Fruit fly (Drosophila melanogaster) whole organism, prepupa: ENCODE data around the gene AstCC.

Source experiments
- Blimp-1 ChIP-seq: fragments of 200-800 bp; sonication (Bioruptor generic); optimal IDR thresholded peaks from 3 replicates; lab custom pipeline; 2017; ENCODE audit warnings: missing biosample characterization, missing genetic modification characterization, mild to moderate bottlenecking, moderate library complexity, missing genetic modification reagents
- CG10631 ChIP-seq: fragments of 200-800 bp; sonication (Bioruptor generic); optimal IDR thresholded peaks from 2 replicates; lab custom pipeline; 2016; ENCODE audit warnings: missing biosample characterization, missing genetic modification characterization
- CG10669 ChIP-seq: fragments of 200-800 bp; sonication (Bioruptor generic); optimal IDR thresholded peaks from 3 replicates; lab custom pipeline; 2018; ENCODE audit warnings: missing biosample characterization, mild to moderate bottlenecking, missing genetic modification characterization, moderate library complexity
- CG11294 ChIP-seq: fragments of 200-800 bp; sonication (Bioruptor generic); IDR thresholded peaks from 2 replicates; pipeline ENCODE4 v1.3.6; 2022; ENCODE audit warnings: missing biosample characterization, missing genetic modification characterization
- CG11902 ChIP-seq: fragments of 200-800 bp; sonication (Bioruptor generic); optimal IDR thresholded peaks from 3 replicates; lab custom pipeline; 2016; ENCODE audit warnings: missing biosample characterization, missing genetic modification characterization
- CG15336 ChIP-seq: fragments of 200-800 bp; sonication (Bioruptor generic); IDR thresholded peaks from 2 replicates; pipeline ENCODE4 v1.3.6; 2022; ENCODE audit warnings: missing biosample characterization, missing genetic modification characterization
- CG1621 ChIP-seq: fragments of 200-800 bp; sonication (Bioruptor generic); optimal IDR thresholded peaks from 3 replicates; lab custom pipeline; 2018; ENCODE audit warnings: missing biosample characterization, mild to moderate bottlenecking, missing genetic modification characterization
- CG16779 ChIP-seq: fragments of 200-800 bp; sonication (Bioruptor generic); optimal IDR thresholded peaks from 3 replicates; lab custom pipeline; 2017; ENCODE audit warnings: missing biosample characterization, mild to moderate bottlenecking, missing genetic modification characterization
- CG3032 ChIP-seq: fragments of 200-800 bp; optimal IDR thresholded peaks from 2 replicates; lab custom pipeline; 2019; ENCODE audit warnings: missing biosample characterization, mild to moderate bottlenecking, missing genetic modification characterization, moderate library complexity
- CG31627 ChIP-seq: fragments of 200-800 bp; sonication (Bioruptor generic); optimal IDR thresholded peaks from 3 replicates; lab custom pipeline; 2016; ENCODE audit warnings: missing biosample characterization, missing genetic modification characterization
- CG32006 ChIP-seq: fragments of 200-800 bp; sonication (Bioruptor generic); optimal IDR thresholded peaks from 3 replicates; lab custom pipeline; 2017; ENCODE audit warnings: missing biosample characterization, mild to moderate bottlenecking, missing genetic modification characterization
- CG34406 ChIP-seq: fragments of 200-800 bp; sonication (Bioruptor generic); optimal IDR thresholded peaks from 3 replicates; lab custom pipeline; 2016; ENCODE audit warnings: missing biosample characterization, missing genetic modification characterization
- CG4318 ChIP-seq: fragments of 200-800 bp; sonication (Bioruptor generic); optimal IDR thresholded peaks from 3 replicates; lab custom pipeline; 2017; ENCODE audit warnings: missing biosample characterization, mild to moderate bottlenecking, missing genetic modification characterization
- CG6276 ChIP-seq: fragments of 200-800 bp; sonication (Bioruptor generic); optimal IDR thresholded peaks from 2 replicates; lab custom pipeline; 2017; ENCODE audit warnings: missing biosample characterization, mild to moderate bottlenecking, missing genetic modification characterization
- CG6808 ChIP-seq: fragments of 200-800 bp; sonication (Bioruptor generic); optimal IDR thresholded peaks from 3 replicates; lab custom pipeline; 2017; ENCODE audit warnings: missing biosample characterization, missing genetic modification characterization, mild to moderate bottlenecking, moderate library complexity, missing genetic modification reagents
- CG8119 ChIP-seq: fragments of 200-800 bp; sonication (Bioruptor generic); IDR thresholded peaks from 3 replicates; pipeline ENCODE4 v1.3.6; 2022; ENCODE audit warnings: missing biosample characterization, missing genetic modification characterization
- CG8319 ChIP-seq: fragments of 200-800 bp; sonication (Bioruptor generic); optimal IDR thresholded peaks from 3 replicates; lab custom pipeline; 2016; ENCODE audit warnings: missing biosample characterization, missing genetic modification characterization
- Eip75B ChIP-seq: fragments of 200-800 bp; sonication (Bioruptor generic); optimal IDR thresholded peaks from 3 replicates; lab custom pipeline; 2016; ENCODE audit warnings: missing biosample characterization, missing genetic modification characterization
- Eip78C ChIP-seq: fragments of 200-800 bp; sonication (Bioruptor generic); peaks from one replicate; lab custom pipeline; 2016; ENCODE audit warnings: missing biosample characterization, missing genetic modification characterization
- Eip93F ChIP-seq: fragments of 200-800 bp; sonication (Bioruptor generic); optimal IDR thresholded peaks from 2 replicates; lab custom pipeline; 2016; ENCODE audit warnings: missing biosample characterization, mild to moderate bottlenecking, missing genetic modification characterization
- Ets21C ChIP-seq: fragments of 200-800 bp; sonication (Bioruptor generic); optimal IDR thresholded peaks from 3 replicates; lab custom pipeline; 2016; ENCODE audit warnings: missing biosample characterization, missing genetic modification characterization
- Hr39 ChIP-seq: fragments of 200-800 bp; sonication (Bioruptor generic); optimal IDR thresholded peaks from 2 replicates; lab custom pipeline; 2016; ENCODE audit warnings: missing biosample characterization, missing genetic modification characterization
- Hr4 ChIP-seq: fragments of 200-800 bp; sonication (Bioruptor generic); optimal IDR thresholded peaks from 3 replicates; lab custom pipeline; 2016; ENCODE audit warnings: missing biosample characterization, missing genetic modification characterization
- OdsH ChIP-seq: fragments of 200-800 bp; sonication (Bioruptor generic); optimal IDR thresholded peaks from 3 replicates; lab custom pipeline; 2016; ENCODE audit warnings: missing biosample characterization, missing genetic modification characterization
- Sox14 ChIP-seq: fragments of 200-800 bp; sonication (Bioruptor generic); optimal IDR thresholded peaks from 3 replicates; lab custom pipeline; 2016; ENCODE audit warnings: missing biosample characterization, missing genetic modification characterization
- Sox15 ChIP-seq: fragments of 200-800 bp; sonication (Bioruptor generic); optimal IDR thresholded peaks from 3 replicates; lab custom pipeline; 2016; ENCODE audit warnings: missing biosample characterization, missing genetic modification characterization
- achi ChIP-seq: fragments of 200-800 bp; sonication (Bioruptor generic); optimal IDR thresholded peaks from 3 replicates; lab custom pipeline; 2016; ENCODE audit warnings: missing biosample characterization, missing genetic modification characterization
- acj6 ChIP-seq: fragments of 200-800 bp; sonication (Bioruptor generic); optimal IDR thresholded peaks from 3 replicates; lab custom pipeline; 2016; ENCODE audit warnings: missing biosample characterization, missing genetic modification characterization
- dac ChIP-seq: fragments of 200-800 bp; sonication (Bioruptor generic); optimal IDR thresholded peaks from 2 replicates; lab custom pipeline; 2017; ENCODE audit warnings: missing biosample characterization, mild to moderate bottlenecking, missing genetic modification characterization
- dsx ChIP-seq: fragments of 200-800 bp; optimal IDR thresholded peaks from 3 replicates; lab custom pipeline; 2019; ENCODE audit warnings: missing biosample characterization, mild to moderate bottlenecking, missing genetic modification characterization, moderate library complexity; ENCODE audit not compliant: poor library complexity, severe bottlenecking
- esn ChIP-seq: fragments of 200-800 bp; sonication (Bioruptor generic); optimal IDR thresholded peaks from 2 replicates; lab custom pipeline; 2016; ENCODE audit warnings: missing biosample characterization, mild to moderate bottlenecking, missing genetic modification characterization, moderate library complexity
- fd59A ChIP-seq: fragments of 200-800 bp; sonication (Bioruptor generic); optimal IDR thresholded peaks from 2 replicates; lab custom pipeline; 2017; ENCODE audit warnings: missing biosample characterization, mild to moderate bottlenecking, missing genetic modification characterization, missing genetic modification reagents
- fd85E ChIP-seq: fragments of 200-800 bp; sonication (Bioruptor generic); optimal IDR thresholded peaks from 3 replicates; lab custom pipeline; 2016; ENCODE audit warnings: missing biosample characterization, missing genetic modification characterization
- fkh ChIP-seq: fragments of 200-800 bp; sonication (Bioruptor generic); optimal IDR thresholded peaks from 3 replicates; lab custom pipeline; 2017; ENCODE audit warnings: missing biosample characterization, mild to moderate bottlenecking, missing genetic modification characterization, moderate library complexity
- lz ChIP-seq: fragments of 200-800 bp; sonication (Bioruptor generic); optimal IDR thresholded peaks from 3 replicates; lab custom pipeline; 2016; ENCODE audit warnings: missing biosample characterization, missing genetic modification characterization
- net ChIP-seq: fragments of 200-800 bp; sonication (Bioruptor generic); optimal IDR thresholded peaks from 3 replicates; lab custom pipeline; 2016; ENCODE audit warnings: missing biosample characterization, missing genetic modification characterization
- pdm3 ChIP-seq: fragments of 200-800 bp; sonication (Bioruptor generic); optimal IDR thresholded peaks from 3 replicates; lab custom pipeline; 2016; ENCODE audit warnings: missing biosample characterization, missing genetic modification characterization
- salr ChIP-seq, 2 experiments: fragments of 200-800 bp; sonication (Bioruptor generic); optimal IDR thresholded peaks; 3 replicates each; lab custom pipeline; 2016 to 2018; ENCODE audit warnings: missing biosample characterization in 2 of 2, missing genetic modification characterization in 2 of 2, mild to moderate bottlenecking in 1 of 2
- spab ChIP-seq: fragments of 200-800 bp; sonication (Bioruptor generic); optimal IDR thresholded peaks from 2 replicates; lab custom pipeline; 2017; ENCODE audit warnings: missing biosample characterization, mild to moderate bottlenecking, missing genetic modification characterization, missing genetic modification reagents
- ss ChIP-seq, 2 experiments: fragments of 200-800 bp; sonication (Bioruptor generic); optimal IDR thresholded peaks; 2 replicates in 1 of 2; 3 replicates in 1 of 2; lab custom pipeline; 2017 to 2018; ENCODE audit warnings: mild to moderate bottlenecking in 2 of 2, missing biosample characterization in 2 of 2, missing genetic modification characterization in 2 of 2, moderate library complexity in 1 of 2
- svp ChIP-seq: fragments of 200-800 bp; sonication (Bioruptor generic); peaks from one replicate; lab custom pipeline; 2016; ENCODE audit warnings: missing biosample characterization, missing genetic modification characterization
- topi ChIP-seq: fragments of 200-800 bp; sonication (Bioruptor generic); optimal IDR thresholded peaks from 3 replicates; lab custom pipeline; 2016; ENCODE audit warnings: missing biosample characterization, missing genetic modification characterization

AstCC gene

DNA sequence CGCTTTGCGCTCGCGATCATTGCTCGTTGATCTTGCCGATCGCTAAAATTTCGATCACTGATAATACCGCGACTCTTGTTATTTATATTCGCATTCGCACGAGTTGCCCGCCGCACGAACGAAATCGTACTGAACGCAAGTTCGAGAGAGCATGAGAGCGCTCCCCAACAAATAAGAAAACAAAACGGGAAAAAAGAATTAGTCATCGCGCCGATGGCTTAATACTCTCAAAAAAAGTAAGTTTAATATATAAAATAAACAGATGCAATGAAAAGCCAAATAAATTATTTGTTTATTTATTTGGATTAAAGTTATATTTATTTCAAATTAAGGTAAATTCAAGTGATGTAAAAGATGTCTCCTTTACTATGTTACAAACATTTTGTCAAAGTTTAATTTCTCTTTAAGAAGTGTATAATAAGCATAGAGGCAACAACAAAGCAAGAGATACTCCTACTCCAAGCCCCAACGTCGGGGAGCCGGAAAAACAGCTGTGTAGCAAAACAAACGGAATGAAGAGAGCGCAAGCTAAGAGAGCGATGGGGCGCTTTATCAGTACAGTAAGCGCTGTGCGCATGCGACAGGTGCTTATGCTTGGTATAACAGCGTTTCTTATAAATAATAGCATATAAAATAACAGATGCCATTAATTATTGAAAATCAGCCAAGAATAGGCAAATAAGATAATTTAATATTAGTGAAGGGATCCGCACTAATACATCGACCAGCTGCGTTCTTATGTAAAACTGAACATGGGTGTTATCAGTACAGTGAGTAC is 27.5 kb downstream of the AstCC start (continued):
- TF ChIP-seq CG11294 (GFP tag; lab: Robert Waterston, UW): peak; percentile 17; the same call in 1 of the 2 replicates
- no peak for TF ChIP-seq fd85E (GFP tag; lab: Kevin White, UChicago)
- peak; percentile 74 for TF ChIP-seq spab (GFP tag; lab: Kevin White, UChicago)
- peak; percentile 78 for TF ChIP-seq CG6808 (GFP tag; lab: Kevin White, UChicago)
- peak; percentile 75 for TF ChIP-seq pdm3 (GFP tag; lab: Kevin White, UChicago)
- peak; percentile 62 for TF ChIP-seq lz
- peak; percentile 82 for TF ChIP-seq dsx
- TF ChIP-seq ss (GFP tag; optimal IDR thresholded peaks at IDR 0.05; lab: Kevin White, UChicago): peak; percentile 88 to 91
- TF ChIP-seq CG6276 (GFP tag; lab: Kevin White, UChicago): peak; percentile 73

DNA sequence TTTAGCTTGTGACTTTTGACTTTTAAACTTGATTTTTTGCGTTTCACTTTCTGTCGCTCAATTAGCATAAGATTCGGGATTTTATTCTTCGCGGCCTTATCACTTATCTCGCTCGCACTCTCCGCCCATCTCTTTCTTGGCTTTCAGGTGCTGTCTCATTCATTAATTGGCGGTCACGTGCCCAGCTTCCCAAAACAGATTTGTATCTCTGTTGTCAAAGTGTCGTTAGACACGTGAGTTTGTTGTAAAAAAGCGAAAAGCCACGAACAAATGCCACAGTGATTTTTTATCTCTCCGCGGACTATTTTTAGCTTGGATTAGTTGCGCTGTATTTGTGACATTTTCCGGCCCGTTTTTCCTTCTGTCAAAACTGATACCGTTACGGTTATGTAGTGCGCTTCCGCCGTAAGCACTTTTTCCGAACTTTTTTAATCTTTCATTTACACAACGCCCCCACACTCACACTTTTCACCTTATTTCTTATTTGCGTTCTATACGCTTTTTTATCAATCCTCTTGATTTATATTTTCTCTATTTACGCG is 28.2 kb downstream of the AstCC start:
- no peak for TF ChIP-seq CG3032 (tag; lab: Kevin White, UChicago)
- no peak for TF ChIP-seq Blimp-1 (GFP tag; lab: Kevin White, UChicago)
- TF ChIP-seq Eip93F (GFP tag; lab: Kevin White, UChicago): no peak
- no peak for TF ChIP-seq CG1621
- TF ChIP-seq dac (GFP tag; lab: Kevin White, UChicago): no peak
- no peak for TF ChIP-seq esn (GFP tag; lab: Kevin White, UChicago)
- TF ChIP-seq CG11902 (GFP tag; lab: Kevin White, UChicago): no peak
- TF ChIP-seq net (GFP tag; lab: Kevin White, UChicago): no peak
- TF ChIP-seq svp (GFP tag; lab: Kevin White, UChicago): no peak
- TF ChIP-seq fkh (GFP tag; lab: Kevin White, UChicago): no peak
- no peak for TF ChIP-seq Hr39 (GFP tag; lab: Kevin White, UChicago)
- no peak for TF ChIP-seq CG6808 (GFP tag; lab: Kevin White, UChicago)
- no peak for TF ChIP-seq topi (GFP tag; lab: Kevin White, UChicago)
- no peak for TF ChIP-seq CG32006
- TF ChIP-seq CG4318 (GFP tag; lab: Kevin White, UChicago): no peak
- TF ChIP-seq Eip75B (GFP tag; lab: Kevin White, UChicago): no peak
- no peak for TF ChIP-seq ss (GFP tag; optimal IDR thresholded peaks at IDR 0.05; lab: Kevin White, UChicago)

DNA sequence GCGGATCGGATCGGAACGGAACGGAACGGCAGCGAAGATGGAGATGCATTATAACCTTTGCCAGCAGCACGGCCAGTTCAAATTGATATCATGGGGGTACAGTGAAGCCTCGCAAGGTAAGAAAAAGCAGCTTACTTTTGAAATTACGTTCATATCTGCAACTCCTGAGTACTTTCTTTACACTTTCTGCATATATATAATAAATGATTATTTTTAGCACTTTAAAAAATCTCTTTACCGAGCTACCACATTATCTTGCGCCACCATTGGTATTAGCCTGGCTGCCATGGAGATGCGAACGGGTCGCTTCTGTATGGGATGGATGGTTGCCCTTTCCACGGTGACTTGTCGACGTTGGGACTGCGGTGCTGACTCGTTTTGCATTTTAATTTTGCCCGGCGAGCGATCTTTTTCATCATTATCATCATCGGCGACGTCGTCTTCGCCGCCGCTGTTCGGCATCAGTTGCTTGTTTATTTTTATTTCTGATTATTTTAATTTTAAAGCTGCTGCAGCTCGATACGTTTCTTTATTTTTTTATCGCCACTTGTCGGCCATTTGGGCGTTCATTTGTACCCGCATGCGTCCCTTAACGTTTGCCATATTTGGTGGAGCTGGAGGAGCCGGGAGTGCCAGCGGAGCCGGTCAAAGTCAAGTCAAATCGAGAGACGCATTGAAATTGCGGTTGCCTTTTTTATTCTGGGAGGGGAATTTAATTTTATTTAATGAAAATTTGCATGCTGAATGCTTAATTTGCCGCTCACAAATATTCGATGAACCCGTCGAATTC is 31.8 kb downstream of the AstCC start:
- TF ChIP-seq CG10631 (GFP tag; lab: Kevin White, UChicago) (peak; percentile 90), CG6276 (GFP tag; lab: Kevin White, UChicago) (peak; percentile 52), CG15336 (GFP tag; lab: Robert Waterston, UW) (peak; percentile 47; the same call in 1 of the 2 replicates), CG10669 (GFP tag; lab: Kevin White, UChicago) (peak; percentile 90), Eip78C (peak; percentile 98), CG34406 (GFP tag; lab: Kevin White, UChicago) (peak; percentile 89), OdsH (peak; percentile 92), Sox15 (GFP tag; lab: Kevin White, UChicago) (peak; percentile 90), salr (GFP tag; optimal IDR thresholded peaks at IDR 0.05; lab: Kevin White, UChicago) (peak; percentile 33 to 71), fd59A (peak; percentile 89), Sox14 (peak; percentile 86), achi (GFP tag; lab: Kevin White, UChicago) (peak; percentile 88), Ets21C (GFP tag; lab: Kevin White, UChicago) (peak; percentile 82), acj6 (GFP tag; lab: Kevin White, UChicago) (peak; percentile 94), CG8319 (GFP tag; lab: Kevin White, UChicago) (peak; percentile 93), Eip93F (GFP tag; lab: Kevin White, UChicago) (peak; percentile 61), topi (GFP tag; lab: Kevin White, UChicago) (peak; percentile 92), Hr39 (GFP tag; lab: Kevin White, UChicago) (peak; percentile 87), CG16779 (tag; lab: Kevin White, UChicago) (peak; percentile 73), Eip75B (GFP tag; lab: Kevin White, UChicago) (peak; percentile 93), Hr4 (peak; percentile 59), CG31627 (GFP tag; lab: Kevin White, UChicago) (peak; percentile 90), esn (GFP tag; lab: Kevin White, UChicago) (peak; percentile 93), CG3032 (tag; lab: Kevin White, UChicago) (peak; percentile 89), CG11294 (GFP tag; lab: Robert Waterston, UW) (no peak), net (GFP tag; lab: Kevin White, UChicago) (peak; percentile 85), CG8119 (peak; percentile 42; the same call in 2 of the 3 replicates)
